Fruit fly (Drosophila melanogaster): ENCODE results near the gene Srg1.

Gene Srg1

DNA sequence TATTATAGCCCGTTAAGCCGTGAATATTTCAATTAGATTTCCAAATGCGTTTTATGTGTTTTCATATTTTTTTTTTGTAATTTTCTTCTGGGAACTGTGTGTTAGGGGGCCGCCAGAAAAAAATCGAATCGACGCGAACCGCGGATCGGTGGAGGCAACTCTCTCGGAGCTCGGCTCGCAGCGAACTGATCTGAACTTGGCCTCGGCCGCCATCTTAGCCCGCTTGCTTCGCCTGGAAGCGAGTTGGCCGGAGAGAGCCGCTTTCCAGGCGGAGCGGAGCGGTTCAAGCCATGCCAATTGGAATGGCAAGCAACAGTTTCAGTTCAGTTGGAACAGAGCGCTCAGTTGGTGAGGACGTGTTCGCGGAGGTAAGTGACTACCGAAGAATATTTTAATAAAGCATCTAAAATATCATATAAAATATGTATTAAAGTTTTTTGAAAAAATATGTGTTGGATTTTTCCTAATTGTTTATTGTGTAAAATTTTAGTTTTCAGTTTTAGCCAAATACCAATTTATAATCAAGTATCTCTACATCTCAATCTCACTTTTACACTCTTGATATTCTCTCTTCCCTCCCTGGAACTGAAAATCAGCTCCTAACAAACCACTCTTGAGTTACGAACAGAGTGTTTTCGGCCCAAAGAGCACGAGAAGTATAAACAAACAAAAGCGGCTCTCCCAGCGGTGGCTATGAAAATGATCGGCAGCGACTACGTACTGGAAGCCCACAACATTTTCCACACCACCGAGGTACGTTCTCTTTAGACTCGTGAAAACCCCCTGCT lies 30.1 kb upstream of the Srg1 start, which contains the start of the genes CG31121 and CG11069 (continued):
- TF ChIP-seq E2f1 (GFP tag; IDR thresholded peaks at IDR 0.05) (no peak), chn (GFP tag; optimal IDR thresholded peaks at IDR 0.05) (no peak), luna (GFP tag; optimal IDR thresholded peaks at IDR 0.05) (no peak), Hey (tag; optimal IDR thresholded peaks at IDR 0.05) (no peak), Trl (optimal IDR thresholded peaks at IDR 0.05) (peak; percentile 66 to 84), Trl (GFP tag; optimal IDR thresholded peaks at IDR 0.05) (no peak), lov (optimal IDR thresholded peaks at IDR 0.05) (no peak), lov (GFP tag; IDR thresholded peaks at IDR 0.05) (no peak), lbe (GFP tag; optimal IDR thresholded peaks at IDR 0.05) (no peak), CG17186 (GFP tag; optimal IDR thresholded peaks at IDR 0.05) (no peak), mam (GFP tag; optimal IDR thresholded peaks at IDR 0.05) (no peak), CG7963 (GFP tag; IDR thresholded peaks at IDR 0.05; ENCODE audit: partially characterized antibody) (no peak), exex (tag; optimal IDR thresholded peaks at IDR 0.05) (no peak), Camta (GFP tag; optimal IDR thresholded peaks at IDR 0.05) (no peak), Lhr (GFP tag; optimal IDR thresholded peaks at IDR 0.05) (no peak), nmo (GFP tag; optimal IDR thresholded peaks at IDR 0.05) (no peak), CG10209 (GFP tag; optimal IDR thresholded peaks at IDR 0.05) (no peak), CG12769 (tag; optimal IDR thresholded peaks at IDR 0.05) (no peak), CG9727 (GFP tag; optimal IDR thresholded peaks at IDR 0.05) (no peak), emc (GFP tag; optimal IDR thresholded peaks at IDR 0.05) (no peak), CG11560 (tag; IDR thresholded peaks at IDR 0.05) (no peak), CG17361 (GFP tag; IDR thresholded peaks at IDR 0.05) (no peak), CG6683 (GFP tag; optimal IDR thresholded peaks at IDR 0.05) (no peak), CG2875 (GFP tag; optimal IDR thresholded peaks at IDR 0.05) (no peak), oc (tag; optimal IDR thresholded peaks at IDR 0.05) (no peak), pzg (GFP tag; optimal IDR thresholded peaks at IDR 0.05) (no peak), CG13624 (GFP tag; optimal IDR thresholded peaks at IDR 0.05) (no peak), Med (GFP tag) (peak; percentile 31), CG15601 (tag; optimal IDR thresholded peaks at IDR 0.05) (no peak), CG4730 (GFP tag; IDR thresholded peaks at IDR 0.05) (no peak), lmd (GFP tag; IDR thresholded peaks at IDR 0.05) (no peak), CG13123 (GFP tag; optimal IDR thresholded peaks at IDR 0.05) (no peak), HLH3B (GFP tag; IDR thresholded peaks at IDR 0.05) (no peak), bab2 (GFP tag; optimal IDR thresholded peaks at IDR 0.05) (no peak), Lpt (GFP tag; optimal IDR thresholded peaks at IDR 0.05) (no peak), D19A (tag; optimal IDR thresholded peaks at IDR 0.05) (no peak), CG7372 (GFP tag; IDR thresholded peaks at IDR 0.05) (no peak), Sry-β (GFP tag; optimal IDR thresholded peaks at IDR 0.05) (no peak), Bgb (GFP tag; IDR thresholded peaks at IDR 0.05; ENCODE audit: partially characterized antibody) (no peak), CG30403 (GFP tag; optimal IDR thresholded peaks at IDR 0.05) (no peak), MTF-1 (GFP tag; optimal IDR thresholded peaks at IDR 0.05; ENCODE audit: borderline replicate concordance) (no peak), abd-A (tag; optimal IDR thresholded peaks at IDR 0.05) (no peak), Lim3 (GFP tag; IDR thresholded peaks at IDR 0.05) (no peak), sim (GFP tag; IDR thresholded peaks at IDR 0.05) (no peak), pho (GFP tag; optimal IDR thresholded peaks at IDR 0.05) (no peak), bcd (GFP tag; optimal IDR thresholded peaks at IDR 0.05) (no peak), tna (GFP tag; IDR thresholded peaks at IDR 0.05; ENCODE audit: partially characterized antibody) (no peak), maf-S (GFP tag; optimal IDR thresholded peaks at IDR 0.05) (no peak), CG11247 (GFP tag; IDR thresholded peaks at IDR 0.05) (no peak), MBD-R2 (GFP tag; IDR thresholded peaks at IDR 0.05) (no peak), gcm (GFP tag; optimal IDR thresholded peaks at IDR 0.05) (no peak)

Data from whole organism, embryonic.